Worm (Caenorhabditis elegans) whole organism, late embryonic: ENCODE measurements around the gene F29G6.1.

Source experiments
- ceh-9 ChIP-seq: sonication (generic microtip); optimal IDR thresholded peaks from 2 replicates; lab custom pipeline; 2016; ENCODE audit warnings: mild to moderate bottlenecking, missing genetic modification characterization, inconsistent platforms, missing compliant biosample characterization
- dve-1 ChIP-seq: sonication (generic microtip); optimal IDR thresholded peaks from 2 replicates; lab custom pipeline; 2017; ENCODE audit warnings: antibody characterized with exemption, mild to moderate bottlenecking, missing genetic modification characterization, missing compliant biosample characterization
- nhr-11 ChIP-seq: fragments of 150-350 bp; optimal IDR thresholded peaks from 2 replicates; lab custom pipeline; 2014; ENCODE audit warnings: missing biosample characterization, missing genetic modification characterization

ce11 chrX:11499738-11500137, 2.3 kb upstream of the F29G6.1 start, which contains the start of gene T25C12.3:
- no peak for TF ChIP-seq nhr-11
- TF ChIP-seq ceh-9 = no peak
- no peak for TF ChIP-seq dve-1 (tag; lab: Kevin White, UChicago)
